Worm (Caenorhabditis elegans) whole organism, late embryonic: ENCODE results near the gene sru-22.

Source experiments
- ama-1 ChIP-seq: fragments of 150-350 bp; optimal IDR thresholded peaks from 2 replicates; lab custom pipeline; 2014
- ceh-2 ChIP-seq: sonication (generic microtip); optimal IDR thresholded peaks from 2 replicates; lab custom pipeline; 2016; ENCODE audit warnings: missing genotype, missing genetic modification characterization, missing compliant biosample characterization
- ceh-9 ChIP-seq: sonication (generic microtip); optimal IDR thresholded peaks from 2 replicates; lab custom pipeline; 2016; ENCODE audit warnings: mild to moderate bottlenecking, missing genetic modification characterization, inconsistent platforms, missing compliant biosample characterization
- hlh-8 ChIP-seq: sonication (generic microtip); optimal IDR thresholded peaks from 2 replicates; lab custom pipeline; 2016; ENCODE audit warnings: missing genotype, missing genetic modification characterization, missing compliant biosample characterization
- lin-11 ChIP-seq: fragments of 200-800 bp; sonication (Bioruptor generic); optimal IDR thresholded peaks from 2 replicates; lab custom pipeline; 2018; ENCODE audit warnings: mild to moderate bottlenecking, missing genetic modification characterization, missing compliant biosample characterization
- nfya-1 ChIP-seq: sonication (generic microtip); optimal IDR thresholded peaks from 2 replicates; lab custom pipeline; 2017; ENCODE audit warnings: missing genetic modification characterization, mild to moderate bottlenecking, missing compliant biosample characterization, antibody characterized with exemption, moderate library complexity
- nhr-11 ChIP-seq: fragments of 150-350 bp; optimal IDR thresholded peaks from 2 replicates; lab custom pipeline; 2014; ENCODE audit warnings: missing biosample characterization, missing genetic modification characterization

ce11 chrV:15924307-15924706 lies 50.4 kb downstream of the sru-22 start, which contains the start of gene nhr-108:
- TF ChIP-seq lin-11 = no peak
- TF ChIP-seq ceh-9 (tag; lab: Kevin White, UChicago) = no peak
- TF ChIP-seq ama-1 (lab: Kevin White, UChicago) = no peak
- TF ChIP-seq hlh-8 (tag; lab: Kevin White, UChicago) = no peak
- no peak for TF ChIP-seq nhr-11 (tag; lab: Kevin White, UChicago)
- no peak for TF ChIP-seq ceh-2 (tag; lab: Kevin White, UChicago)
- no peak for TF ChIP-seq nfya-1 (tag; lab: Kevin White, UChicago)
